Fruit fly (Drosophila melanogaster): Measurements from ENCODE around the gene CG6282.

Gene CG6282

DNA sequence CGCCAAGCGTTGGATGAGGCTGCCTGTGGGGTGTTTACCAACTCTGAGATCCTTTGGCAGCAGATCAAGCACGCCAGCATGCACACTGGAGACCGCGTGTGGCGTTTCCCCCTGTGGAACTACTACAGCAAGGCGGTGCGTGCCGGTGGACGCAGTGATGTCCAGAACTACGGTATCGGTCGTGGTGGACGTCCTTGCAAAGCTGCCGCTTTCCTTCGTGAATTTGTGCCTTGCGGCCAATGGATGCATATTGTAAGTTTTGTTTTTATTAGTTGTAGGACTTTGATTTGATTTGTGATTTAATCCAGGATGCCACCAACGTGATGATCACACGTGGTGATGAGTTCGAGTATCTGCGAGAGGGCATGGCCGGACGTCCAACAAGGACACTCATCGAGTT lies 17.0 kb downstream of the CG6282 start:
- TF ChIP-seq CG8478 (optimal IDR thresholded peaks at IDR 0.05) (no peak), CTCF (optimal IDR thresholded peaks at IDR 0.05) (no peak)

DNA sequence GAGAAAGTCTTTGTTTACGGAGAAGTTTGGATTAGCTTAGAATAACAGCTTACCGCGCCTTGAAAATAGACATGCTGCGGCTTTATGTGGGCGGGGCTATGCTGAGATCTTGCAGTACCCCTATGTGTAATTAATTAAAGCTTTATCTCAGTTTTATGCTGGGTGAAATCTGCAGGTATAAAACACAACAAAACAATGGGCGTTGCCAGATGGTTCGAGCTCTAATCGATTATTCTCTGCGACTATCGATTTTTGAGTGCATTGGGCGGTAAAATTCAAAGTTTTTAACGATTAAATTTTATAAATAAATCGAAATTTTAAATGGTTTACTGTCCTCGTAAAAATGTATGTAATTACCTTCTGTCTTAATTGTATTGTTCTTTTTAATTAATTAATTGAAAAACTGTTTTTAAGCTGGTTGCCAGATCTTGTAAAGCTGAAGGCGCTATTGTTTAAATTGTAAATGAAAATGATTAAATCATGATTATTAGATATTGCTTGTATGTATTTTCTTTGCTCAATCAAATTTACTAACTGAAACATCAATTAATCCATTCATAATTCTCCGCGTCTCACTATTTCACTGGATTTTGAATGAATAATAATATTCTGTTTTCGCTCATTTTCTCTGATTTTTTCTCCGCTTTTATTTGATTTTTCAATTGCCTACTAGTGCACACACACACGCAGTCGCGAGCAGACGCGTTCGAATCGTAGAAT lies 19.4 kb downstream of the CG6282 start, which contains the start of the genes GAPsec and Zasp66:
Gene GAPsec (minus strand): TSS at position 200 of the 720 bp plus-strand sequence.
Gene Zasp66 (plus strand): TSS at position 670 of the 720 bp plus-strand sequence.
- TF ChIP-seq CG8478 (optimal IDR thresholded peaks at IDR 0.05) = no peak
- no peak for TF ChIP-seq CTCF (optimal IDR thresholded peaks at IDR 0.05)

DNA sequence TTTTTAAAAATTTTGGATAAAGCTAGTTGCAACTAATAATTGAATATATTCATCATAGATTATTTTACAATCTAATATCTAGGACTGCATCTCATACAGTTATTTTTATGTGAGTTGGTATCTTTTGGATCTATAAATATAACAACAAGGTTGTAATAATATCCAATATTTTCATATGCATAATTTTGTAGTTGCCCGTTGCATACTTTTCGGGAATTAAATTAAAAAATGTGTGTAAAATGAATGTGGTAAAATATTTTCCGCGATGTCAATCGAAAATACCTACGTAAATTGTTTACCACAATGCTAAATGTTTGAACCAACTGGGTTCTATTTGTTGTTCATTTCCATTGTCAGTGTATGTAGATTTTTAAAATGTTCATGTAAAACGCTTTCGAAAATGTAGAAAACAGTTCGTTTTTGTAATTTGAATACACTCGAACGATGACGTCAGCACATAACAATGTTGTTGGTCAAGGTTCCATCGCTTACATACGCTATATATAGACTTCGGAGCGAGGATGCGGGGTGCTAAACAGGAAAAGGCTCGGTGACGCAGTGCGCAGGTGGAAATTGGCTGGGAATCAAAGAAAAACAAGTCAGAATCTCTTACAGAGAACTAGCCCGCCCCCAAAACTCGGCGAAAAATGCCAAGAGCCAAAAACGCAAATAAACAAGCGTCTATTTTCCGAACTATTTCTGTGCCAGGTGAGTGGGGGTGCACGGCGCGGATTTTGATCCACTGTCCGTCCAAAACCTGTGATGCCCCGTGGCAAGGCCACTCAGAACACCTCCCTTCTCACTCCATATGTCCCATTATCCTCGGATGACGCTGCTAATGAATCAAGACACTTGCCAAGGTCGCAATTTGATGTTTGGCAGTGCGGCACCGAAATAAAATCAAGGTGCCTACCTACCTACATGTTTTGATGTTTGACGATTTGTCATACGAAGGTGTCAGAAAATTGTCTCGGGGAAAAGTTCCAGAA lies 23.7 kb downstream of the CG6282 start:
- TF ChIP-seq CG8478 (optimal IDR thresholded peaks at IDR 0.05) (no peak), CTCF (optimal IDR thresholded peaks at IDR 0.05) (peak; percentile 73 to 78)

DNA sequence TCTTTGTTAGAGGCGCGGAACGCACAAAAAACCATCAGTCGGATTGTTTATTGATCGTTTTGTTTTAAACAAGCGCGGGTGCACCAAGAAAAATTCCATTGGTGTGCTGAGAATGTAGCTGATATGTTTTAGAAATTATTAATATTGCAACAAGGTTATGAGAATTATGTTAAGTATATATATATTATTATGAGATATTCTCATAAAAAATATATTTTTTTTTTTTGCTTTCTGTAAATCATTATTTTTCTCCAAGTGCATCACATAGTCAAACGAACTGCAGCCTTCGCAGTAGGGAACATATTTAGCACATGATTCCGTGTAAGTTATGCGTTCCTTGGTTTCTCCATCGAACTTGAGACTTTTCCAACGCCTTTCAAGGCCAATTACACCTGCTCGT lies 24.5 kb downstream of the CG6282 start:
- no peak for TF ChIP-seq CTCF (optimal IDR thresholded peaks at IDR 0.05)
- TF ChIP-seq CG8478 (optimal IDR thresholded peaks at IDR 0.05) = no peak

DNA sequence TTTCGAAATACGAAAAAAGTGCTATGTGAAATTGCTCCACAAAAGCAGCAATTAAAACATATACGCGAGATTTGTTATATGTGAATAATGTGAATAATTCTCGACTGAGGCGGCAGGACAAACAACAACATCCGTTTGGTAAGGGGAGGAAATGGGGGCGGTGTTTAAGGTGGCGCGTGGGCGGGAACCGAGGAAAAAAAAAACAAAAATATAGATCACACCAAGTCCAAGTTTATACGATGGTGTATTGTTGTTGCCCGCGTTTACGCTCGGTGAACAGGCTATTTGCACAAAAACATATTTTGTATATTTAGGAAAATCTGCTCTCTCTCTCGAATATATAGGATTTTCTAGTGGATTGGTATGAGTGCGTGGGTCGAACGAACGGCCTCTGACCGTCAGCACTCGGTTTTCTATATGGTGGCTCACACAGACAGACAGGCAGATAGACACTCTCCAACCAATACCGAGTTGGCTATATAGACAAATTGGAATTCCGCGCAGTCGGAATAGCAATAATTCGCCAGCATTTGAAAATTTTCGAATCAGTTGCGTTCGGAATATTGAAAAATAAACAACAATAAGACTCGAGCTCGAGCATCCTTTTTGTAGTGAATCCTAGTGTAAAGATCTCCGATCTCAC lies 25.4 kb downstream of the CG6282 start:
- TF ChIP-seq CTCF (optimal IDR thresholded peaks at IDR 0.05) = no peak
- no peak for TF ChIP-seq CG8478 (optimal IDR thresholded peaks at IDR 0.05)

DNA sequence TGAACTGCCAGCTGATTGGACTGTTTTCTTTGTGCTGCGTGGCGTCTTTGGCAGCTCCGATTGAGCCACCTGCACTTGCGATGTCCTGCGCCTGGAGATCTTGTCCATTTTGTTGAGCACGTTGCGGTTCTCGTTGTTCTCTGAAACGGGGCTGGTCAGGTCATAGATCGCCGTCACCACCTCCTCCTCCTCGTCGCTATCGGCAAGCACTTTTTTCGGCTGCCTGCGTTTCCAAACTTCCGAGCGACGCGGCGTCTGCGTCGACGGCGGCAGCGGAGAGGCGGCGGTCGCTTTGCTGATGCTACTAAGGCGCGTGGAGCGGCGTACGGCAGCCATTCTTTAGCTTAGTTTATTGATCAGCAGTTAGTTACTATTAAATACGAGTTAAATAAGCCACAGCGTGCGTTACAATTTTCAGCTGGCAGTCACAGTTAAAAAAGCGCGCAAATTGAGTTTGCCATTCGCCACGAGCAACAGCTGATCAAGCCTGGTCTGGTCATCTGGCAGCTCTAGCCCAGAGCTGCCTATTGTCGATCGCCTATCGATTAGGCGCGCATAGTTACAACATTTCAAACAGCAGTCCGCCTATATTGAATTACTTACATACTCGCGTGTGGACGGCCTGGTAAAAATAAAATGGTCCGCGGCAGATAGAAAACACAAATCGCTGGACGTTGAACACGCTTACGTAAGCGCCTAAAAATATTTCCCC lies 29.3 kb downstream of the CG6282 start, which contains the start of gene Cdc6:
Gene Cdc6 (minus strand): TSS at position 456 of the 712 bp plus-strand sequence.
- TF ChIP-seq CTCF (optimal IDR thresholded peaks at IDR 0.05) (peak in 1 of 2 experiments; percentile 0), CG8478 (optimal IDR thresholded peaks at IDR 0.05) (no peak)

DNA sequence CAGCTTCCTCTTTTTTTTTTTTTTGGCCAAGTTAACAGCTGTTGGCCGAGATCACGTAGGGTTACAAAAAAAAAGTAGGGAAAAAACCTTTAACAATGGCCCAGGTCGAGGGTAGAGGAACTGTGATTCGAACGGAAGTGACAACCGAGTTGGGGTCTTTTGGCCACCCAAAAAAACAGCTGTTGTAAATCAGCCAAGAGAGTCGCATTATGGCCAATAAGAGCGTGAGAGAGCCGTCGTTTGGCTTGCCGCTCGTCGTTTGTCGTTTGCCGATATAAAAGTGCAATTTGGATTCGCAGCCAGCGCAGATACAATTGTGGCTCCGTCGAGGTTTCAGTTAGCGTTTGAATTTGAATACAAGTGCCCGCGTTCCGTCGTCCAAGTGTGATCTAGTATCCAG lies 35.7 kb downstream of the CG6282 start, which contains the start of gene Cpr66D:
Gene Cpr66D (plus strand): TSS at position 301 of the 400 bp plus-strand sequence.
- TF ChIP-seq CG8478 (optimal IDR thresholded peaks at IDR 0.05) = no peak
- TF ChIP-seq CTCF (optimal IDR thresholded peaks at IDR 0.05) = no peak

DNA sequence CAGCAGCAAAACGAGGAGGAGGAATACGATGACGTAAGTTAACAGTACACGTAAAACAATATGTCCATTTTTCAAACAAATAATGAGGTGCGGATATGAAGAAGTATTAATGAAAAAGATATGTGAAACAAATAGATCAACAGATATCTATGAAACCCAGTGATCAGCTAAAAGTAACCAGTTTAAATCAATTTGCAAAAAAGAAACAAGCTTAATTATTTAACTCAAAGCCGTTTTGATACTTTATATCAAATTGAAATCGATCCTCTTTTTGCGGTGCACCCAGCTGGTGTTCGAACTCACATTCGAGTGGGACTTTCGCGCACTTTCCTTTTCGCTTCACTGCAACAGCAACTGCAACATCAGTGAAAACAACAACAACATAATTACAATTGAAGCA lies 36.6 kb downstream of the CG6282 start:
- TF ChIP-seq CG8478 (optimal IDR thresholded peaks at IDR 0.05) = no peak
- no peak for TF ChIP-seq CTCF (optimal IDR thresholded peaks at IDR 0.05)

DNA sequence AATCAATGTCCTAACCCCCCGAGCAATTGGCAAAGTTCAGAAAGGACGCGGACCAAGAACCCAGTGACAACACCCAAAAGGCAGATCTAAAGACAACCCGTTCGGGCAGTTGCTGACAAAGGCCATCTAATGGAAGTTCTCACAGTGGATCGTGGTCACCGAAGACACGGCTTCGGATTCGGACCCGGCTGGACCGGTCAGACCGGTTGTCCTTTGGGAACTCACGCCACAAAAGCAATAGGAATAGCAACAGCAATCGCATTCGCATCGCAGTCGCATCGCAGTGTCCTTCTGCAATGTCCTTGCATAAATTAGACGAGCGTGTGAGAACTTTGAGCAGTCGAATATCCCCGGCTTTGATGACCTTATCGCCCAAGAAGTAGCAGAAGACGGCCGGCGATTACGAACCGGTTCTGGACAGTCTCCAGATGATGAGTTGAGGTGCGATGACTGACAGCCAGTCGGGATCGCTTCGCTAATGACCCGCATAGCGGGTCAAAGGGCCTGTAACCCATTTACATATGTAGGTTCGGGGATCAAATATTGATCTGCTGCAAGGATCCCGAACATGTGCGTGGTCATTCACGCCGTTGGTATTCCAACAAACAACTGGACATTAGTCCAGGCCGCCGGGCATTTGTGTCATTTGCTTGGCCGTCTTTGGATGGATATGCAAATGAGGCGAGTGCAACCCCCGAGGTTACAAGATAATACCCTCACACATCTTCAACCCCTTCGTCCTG lies 39.5 kb downstream of the CG6282 start:
- no peak for TF ChIP-seq CTCF (optimal IDR thresholded peaks at IDR 0.05)
- no peak for TF ChIP-seq CG8478 (optimal IDR thresholded peaks at IDR 0.05)

DNA sequence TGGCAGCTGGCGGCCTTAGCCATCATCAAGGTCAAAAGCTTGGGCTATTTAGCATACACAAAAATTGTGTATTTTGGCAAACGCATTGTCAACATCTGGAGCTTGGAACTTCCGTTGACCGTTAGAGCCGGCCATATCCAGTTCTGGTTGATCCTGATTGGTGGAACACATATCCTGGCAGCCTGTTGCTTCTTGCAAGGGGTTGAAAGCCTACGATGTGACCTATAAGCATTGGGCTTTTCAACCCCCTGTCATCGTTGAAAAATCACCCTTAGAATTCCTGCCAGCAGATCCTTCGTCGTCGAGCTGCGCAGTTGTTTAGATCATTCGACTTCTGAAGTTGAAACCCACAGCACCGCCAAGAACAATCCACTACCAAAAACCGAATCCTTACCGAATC lies 42.4 kb downstream of the CG6282 start, which contains the start of the genes CG13305 and Pex7:
Gene CG13305 (minus strand): TSS at position 2 of the 400 bp plus-strand sequence.
Gene Pex7 (plus strand): TSS at position 325 of the 400 bp plus-strand sequence.
- TF ChIP-seq CG8478 (optimal IDR thresholded peaks at IDR 0.05) (no peak), CTCF (optimal IDR thresholded peaks at IDR 0.05) (no peak)

DNA sequence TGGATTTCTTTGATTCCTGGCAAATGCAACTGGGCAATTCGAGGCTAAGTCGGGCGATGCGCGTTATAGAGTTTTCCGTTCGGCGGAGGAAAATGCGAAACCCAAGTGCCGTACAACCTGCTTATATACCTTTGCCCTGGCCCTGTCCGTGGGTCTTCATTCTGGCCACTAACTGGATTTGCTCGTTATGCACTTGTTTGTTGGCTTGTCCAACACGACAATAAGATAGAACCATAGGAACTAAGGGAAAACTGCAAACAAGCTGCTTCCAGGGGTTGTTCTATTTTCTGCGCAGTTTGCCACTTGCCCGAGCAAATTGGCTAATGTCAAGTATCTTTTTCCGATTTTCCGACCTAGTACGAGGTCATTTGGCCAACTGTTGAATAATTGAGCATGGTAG lies 44.4 kb downstream of the CG6282 start, which contains the start of gene Arr2:
Gene Arr2 (minus strand): TSS at position 101 of the 400 bp plus-strand sequence.
- TF ChIP-seq CTCF (optimal IDR thresholded peaks at IDR 0.05) = no peak
- no peak for TF ChIP-seq CG8478 (optimal IDR thresholded peaks at IDR 0.05)

DNA sequence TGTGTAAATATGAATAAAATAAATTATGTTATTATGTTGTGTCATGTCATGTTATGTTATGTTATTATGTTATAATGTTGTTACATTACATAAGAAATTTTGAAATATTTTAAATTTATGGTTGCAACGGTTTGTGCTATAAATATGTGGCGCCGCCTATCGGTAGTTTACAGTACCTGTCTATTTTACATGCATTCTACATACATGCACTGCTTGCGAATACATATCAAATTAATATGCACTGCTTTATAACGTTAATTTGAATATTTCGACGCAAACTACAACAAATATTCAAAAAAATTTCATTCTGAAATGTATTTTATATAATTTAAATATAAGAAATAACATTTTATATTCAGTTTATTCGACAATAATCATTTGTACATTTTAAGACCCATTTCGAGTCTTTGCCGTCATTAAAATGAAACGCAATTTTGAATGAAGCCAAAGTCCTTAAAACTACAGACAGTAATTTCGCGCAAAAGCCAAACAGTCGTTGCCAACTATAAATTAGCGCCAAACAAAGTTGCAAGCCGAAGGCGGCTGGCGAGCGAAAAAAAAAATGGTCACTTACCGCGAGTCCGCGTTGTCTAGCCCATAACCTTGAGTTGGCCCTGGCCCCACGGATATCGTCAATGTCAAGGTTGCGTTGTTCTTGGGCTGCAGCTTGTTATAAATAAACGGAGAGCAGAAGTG lies 47.6 kb downstream of the CG6282 start:
- TF ChIP-seq CG8478 (optimal IDR thresholded peaks at IDR 0.05) = no peak
- peak; percentile 80 to 94 for TF ChIP-seq CTCF (optimal IDR thresholded peaks at IDR 0.05)

DNA sequence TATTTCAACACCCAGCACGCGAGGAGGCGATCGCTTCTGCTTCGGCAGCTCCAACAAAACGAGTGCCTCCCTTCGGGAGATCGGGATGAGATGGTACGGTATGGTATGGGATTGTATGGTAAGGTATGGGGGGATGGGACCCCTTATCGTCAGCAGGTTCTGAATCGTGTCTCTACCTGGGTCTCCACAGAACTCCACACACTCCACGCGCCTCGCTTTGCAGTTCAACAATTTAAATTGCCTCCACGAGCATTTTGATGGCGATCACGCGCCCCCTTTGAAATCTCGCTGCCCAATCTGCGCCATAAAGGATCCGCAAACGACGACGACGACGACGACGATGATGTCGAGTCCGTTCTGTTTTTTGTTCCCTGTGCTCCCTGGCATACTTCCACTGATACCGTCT lies 48.1 kb downstream of the CG6282 start:
- TF ChIP-seq CG8478 (optimal IDR thresholded peaks at IDR 0.05) = no peak
- no peak for TF ChIP-seq CTCF (optimal IDR thresholded peaks at IDR 0.05)

All from S2 (cell line).